Fruit fly (Drosophila melanogaster) whole organism, embryonic: ENCODE measurements around the gene CG14803.
A peak's percentile ranks its signal among the peaks of the same experiment; 100 is the strongest.

ENCODE experiments used
- Awh ChIP-seq: fragments of 200-800 bp; sonication (Bioruptor generic); IDR thresholded peaks from 2 replicates; pipeline ENCODE4, ENCODE4 v1.3.6; 2022; ENCODE audit warnings: missing biosample characterization, missing genetic modification characterization
- B-H1 ChIP-seq: fragments of 200-800 bp; sonication (Bioruptor generic); IDR thresholded peaks from 3 replicates; pipeline ENCODE4 v1.3.6; 2022; ENCODE audit warnings: missing biosample characterization, missing genetic modification characterization
- Bgb ChIP-seq: fragments of 200-800 bp; sonication (Bioruptor generic); IDR thresholded peaks from 2 replicates; pipeline ENCODE4 v1.3.6; 2022; ENCODE audit warnings: missing biosample characterization, missing genetic modification characterization; ENCODE audit not compliant: partially characterized antibody
- CG10543 ChIP-seq: fragments of 200-800 bp; sonication (Bioruptor generic); optimal IDR thresholded peaks from 3 replicates; lab custom pipeline; 2017; ENCODE audit warnings: missing biosample characterization, mild to moderate bottlenecking, missing genetic modification characterization, moderate library complexity
- CG16815 ChIP-seq: fragments of 200-800 bp; sonication (Bioruptor generic); optimal IDR thresholded peaks from 3 replicates; lab custom pipeline; 2017; ENCODE audit warnings: missing biosample characterization, mild to moderate bottlenecking, missing genetic modification characterization
- CG18476 ChIP-seq: fragments of 200-800 bp; sonication (Bioruptor generic); optimal IDR thresholded peaks from 2 replicates; lab custom pipeline; 2016; ENCODE audit warnings: missing biosample characterization, mild to moderate bottlenecking, missing genetic modification characterization
- CG2120 ChIP-seq: fragments of 200-800 bp; sonication (Bioruptor generic); optimal IDR thresholded peaks from 3 replicates; lab custom pipeline; 2016; ENCODE audit warnings: missing biosample characterization, missing genetic modification characterization
- CG34224 ChIP-seq: fragments of 200-800 bp; sonication (Bioruptor generic); IDR thresholded peaks from 3 replicates; pipeline ENCODE4 v1.3.6; 2022; ENCODE audit warnings: missing biosample characterization, missing genetic modification characterization; ENCODE audit not compliant: partially characterized antibody
- CG34376 ChIP-seq: fragments of 200-800 bp; sonication (Bioruptor generic); optimal IDR thresholded peaks from 2 replicates; lab custom pipeline; 2018; ENCODE audit warnings: missing biosample characterization, mild to moderate bottlenecking, missing genetic modification characterization
- CG4328 ChIP-seq: fragments of 200-800 bp; sonication (Bioruptor generic); optimal IDR thresholded peaks from 3 replicates; lab custom pipeline; 2017; ENCODE audit warnings: missing biosample characterization, missing genetic modification reagents, missing genetic modification characterization
- CG4617 ChIP-seq: fragments of 200-800 bp; sonication (Bioruptor generic); optimal IDR thresholded peaks from 3 replicates; lab custom pipeline; 2016; ENCODE audit warnings: missing biosample characterization, missing genetic modification characterization, borderline replicate concordance
- CG7556 ChIP-seq: fragments of 200-800 bp; sonication (Bioruptor generic); optimal IDR thresholded peaks from 2 replicates; lab custom pipeline; 2017; ENCODE audit warnings: missing biosample characterization, mild to moderate bottlenecking, missing genetic modification characterization
- CG8944 ChIP-seq: fragments of 200-800 bp; sonication (Bioruptor generic); optimal IDR thresholded peaks from 3 replicates; lab custom pipeline; 2016; ENCODE audit warnings: missing biosample characterization, missing genetic modification characterization
- CG9797 ChIP-seq: fragments of 200-800 bp; sonication (Bioruptor generic); optimal IDR thresholded peaks from 3 replicates; lab custom pipeline; 2018; ENCODE audit warnings: missing biosample characterization, mild to moderate bottlenecking, missing genetic modification characterization
- CoRest ChIP-seq: fragments of 200-800 bp; sonication (Bioruptor generic); optimal IDR thresholded peaks from 3 replicates; lab custom pipeline; 2018; ENCODE audit warnings: missing biosample characterization, mild to moderate bottlenecking, missing genetic modification characterization, moderate library complexity
- Doc2 ChIP-seq: fragments of 200-800 bp; sonication (Bioruptor generic); IDR thresholded peaks from 2 replicates; pipeline ENCODE4 v1.3.6; 2022; ENCODE audit warnings: missing biosample characterization, missing genetic modification characterization
- Dp ChIP-seq: fragments of 200-800 bp; sonication (Bioruptor generic); optimal IDR thresholded peaks from 2 replicates; lab custom pipeline; 2018; ENCODE audit warnings: missing biosample characterization, mild to moderate bottlenecking, missing genetic modification characterization, moderate library complexity
- E2f2 ChIP-seq: fragments of 200-800 bp; sonication (Bioruptor generic); IDR thresholded peaks from 2 replicates; pipeline ENCODE4 v1.3.6; 2022; ENCODE audit warnings: missing biosample characterization, missing genetic modification characterization
- Ets97D ChIP-seq: fragments of 200-800 bp; sonication (Bioruptor generic); optimal IDR thresholded peaks from 3 replicates; lab custom pipeline; 2016; ENCODE audit warnings: missing biosample characterization, missing genetic modification characterization
- Fer3 ChIP-seq: fragments of 200-800 bp; sonication (Bioruptor generic); optimal IDR thresholded peaks from 2 replicates; lab custom pipeline; 2018; ENCODE audit warnings: missing biosample characterization, mild to moderate bottlenecking, missing genetic modification characterization, moderate library complexity
- HmgZ ChIP-seq: fragments of 200-800 bp; sonication (Bioruptor generic); optimal IDR thresholded peaks from 2 replicates; lab custom pipeline; 2018; ENCODE audit warnings: missing biosample characterization, mild to moderate bottlenecking, missing genetic modification characterization
- Hmr ChIP-seq: fragments of 200-800 bp; sonication (Bioruptor generic); optimal IDR thresholded peaks from 3 replicates; lab custom pipeline; 2017; ENCODE audit warnings: mild to moderate bottlenecking, missing biosample characterization, missing genetic modification reagents, missing genetic modification characterization
- MESR4 ChIP-seq: fragments of 200-800 bp; sonication (Bioruptor generic); optimal IDR thresholded peaks from 2 replicates; lab custom pipeline; 2018; ENCODE audit warnings: missing biosample characterization, mild to moderate bottlenecking, missing genetic modification characterization, moderate library complexity
- Mad ChIP-seq: fragments of 200-800 bp; sonication (Bioruptor generic); optimal IDR thresholded peaks from 2 replicates; lab custom pipeline; 2016; ENCODE audit warnings: missing biosample characterization, missing genetic modification characterization
- Neu2 ChIP-seq: fragments of 200-800 bp; sonication (Bioruptor generic); optimal IDR thresholded peaks from 3 replicates; lab custom pipeline; 2016; ENCODE audit warnings: missing biosample characterization, missing genetic modification characterization, borderline replicate concordance
- Nf-YA ChIP-seq: fragments of 200-800 bp; sonication (Bioruptor generic); IDR thresholded peaks from 2 replicates; pipeline ENCODE4 v1.3.6; 2022; ENCODE audit warnings: missing biosample characterization, missing genetic modification characterization
- Opbp ChIP-seq: fragments of 200-800 bp; sonication (Bioruptor generic); IDR thresholded peaks from 3 replicates; pipeline ENCODE4 v1.3.6; 2022; ENCODE audit warnings: missing biosample characterization, missing genetic modification characterization; ENCODE audit not compliant: partially characterized antibody
- Rfx ChIP-seq: fragments of 200-800 bp; sonication (Bioruptor generic); IDR thresholded peaks from 2 replicates; pipeline ENCODE4 v1.3.6; 2022; ENCODE audit warnings: missing biosample characterization, missing genetic modification characterization
- YL-1 ChIP-seq: fragments of 200-800 bp; sonication (Bioruptor generic); optimal IDR thresholded peaks from 3 replicates; lab custom pipeline; 2017; ENCODE audit warnings: missing biosample characterization, mild to moderate bottlenecking, missing genetic modification characterization
- amos ChIP-seq: fragments of 200-800 bp; sonication (Bioruptor generic); IDR thresholded peaks from 2 replicates; pipeline ENCODE4 v1.3.6; 2022; ENCODE audit warnings: missing biosample characterization, missing genetic modification characterization; ENCODE audit not compliant: partially characterized antibody
- ato ChIP-seq: fragments of 200-800 bp; sonication (Bioruptor generic); IDR thresholded peaks from 2 replicates; pipeline ENCODE4 v1.3.6; 2022; ENCODE audit warnings: missing biosample characterization, missing genetic modification characterization; ENCODE audit not compliant: partially characterized antibody
- az2 ChIP-seq: fragments of 200-800 bp; sonication (Bioruptor generic); optimal IDR thresholded peaks from 3 replicates; lab custom pipeline; 2016; ENCODE audit warnings: missing biosample characterization, missing genetic modification characterization
- chinmo ChIP-seq: fragments of 200-800 bp; sonication (Bioruptor generic); IDR thresholded peaks from 4 replicates; pipeline ENCODE4 v1.3.6; 2022; ENCODE audit warnings: missing biosample characterization, missing genetic modification characterization; ENCODE audit not compliant: partially characterized antibody
- dati ChIP-seq: fragments of 200-800 bp; sonication (Bioruptor generic); IDR thresholded peaks from 2 replicates; pipeline ENCODE4 v1.3.6; 2022; ENCODE audit warnings: missing biosample characterization, missing genetic modification characterization
- dmrt99B ChIP-seq: fragments of 200-800 bp; sonication (Bioruptor generic); optimal IDR thresholded peaks from 2 replicates; lab custom pipeline; 2018; ENCODE audit warnings: missing biosample characterization, mild to moderate bottlenecking, missing genetic modification characterization, moderate library complexity
- eyg ChIP-seq: fragments of 200-800 bp; sonication (Bioruptor generic); optimal IDR thresholded peaks from 3 replicates; lab custom pipeline; 2016; ENCODE audit warnings: missing biosample characterization, missing genetic modification characterization
- hb ChIP-seq: fragments of 200-800 bp; sonication (Bioruptor generic); IDR thresholded peaks from 3 replicates; pipeline ENCODE4 v1.3.6; 2022; ENCODE audit warnings: missing biosample characterization, missing genetic modification characterization; ENCODE audit not compliant: partially characterized antibody
- her ChIP-seq: fragments of 200-800 bp; sonication (Bioruptor generic); optimal IDR thresholded peaks from 2 replicates; lab custom pipeline; 2016; ENCODE audit warnings: missing biosample characterization, missing genetic modification characterization
- ind ChIP-seq: fragments of 200-800 bp; sonication (Bioruptor generic); optimal IDR thresholded peaks from 3 replicates; lab custom pipeline; 2016; ENCODE audit warnings: missing biosample characterization, missing genetic modification characterization
- jumu ChIP-seq: fragments of 200-800 bp; sonication (Bioruptor generic); optimal IDR thresholded peaks from 3 replicates; lab custom pipeline; 2016; ENCODE audit warnings: missing biosample characterization, missing genetic modification characterization
- kay ChIP-seq: fragments of 200-800 bp; sonication (Bioruptor generic); optimal IDR thresholded peaks from 2 replicates; lab custom pipeline; 2016; ENCODE audit warnings: missing biosample characterization, missing genetic modification characterization
- schlank ChIP-seq: fragments of 200-800 bp; sonication (Bioruptor generic); optimal IDR thresholded peaks from 2 replicates; lab custom pipeline; 2018; ENCODE audit warnings: missing biosample characterization, mild to moderate bottlenecking, missing genetic modification characterization
- sisA ChIP-seq: fragments of 200-800 bp; sonication (Bioruptor generic); IDR thresholded peaks from 2 replicates; pipeline ENCODE4 v1.3.6; 2022; ENCODE audit warnings: missing biosample characterization, missing genetic modification characterization
- sug ChIP-seq: fragments of 200-800 bp; optimal IDR thresholded peaks from 2 replicates; lab custom pipeline; 2019; ENCODE audit warnings: missing biosample characterization, mild to moderate bottlenecking, missing genetic modification characterization, moderate library complexity
- trem ChIP-seq: fragments of 200-800 bp; optimal IDR thresholded peaks from 3 replicates; lab custom pipeline; 2019; ENCODE audit warnings: missing biosample characterization, mild to moderate bottlenecking, missing genetic modification characterization, moderate library complexity
- ttk ChIP-seq: fragments of 200-800 bp; sonication (Bioruptor generic); IDR thresholded peaks from 2 replicates; pipeline ENCODE4 v2.1.2; 2022; ENCODE audit warnings: missing biosample characterization, missing genetic modification characterization
- tup ChIP-seq: fragments of 200-800 bp; sonication (Bioruptor generic); optimal IDR thresholded peaks from 2 replicates; lab custom pipeline; 2016; ENCODE audit warnings: missing biosample characterization, mild to moderate bottlenecking, missing genetic modification characterization, moderate library complexity
- vnd ChIP-seq: fragments of 200-800 bp; sonication (Bioruptor generic); IDR thresholded peaks from 3 replicates; pipeline ENCODE4 v1.3.6; 2022; ENCODE audit warnings: missing biosample characterization, missing genetic modification characterization; ENCODE audit not compliant: partially characterized antibody
- yki ChIP-seq: fragments of >200 bp; optimal IDR thresholded peaks from 3 replicates; lab custom pipeline; 2018
- zfh2 ChIP-seq: fragments of 200-800 bp; sonication (Bioruptor generic); optimal IDR thresholded peaks from 2 replicates; lab custom pipeline; 2016; ENCODE audit warnings: missing biosample characterization, missing genetic modification characterization

CG14803 gene

DNA sequence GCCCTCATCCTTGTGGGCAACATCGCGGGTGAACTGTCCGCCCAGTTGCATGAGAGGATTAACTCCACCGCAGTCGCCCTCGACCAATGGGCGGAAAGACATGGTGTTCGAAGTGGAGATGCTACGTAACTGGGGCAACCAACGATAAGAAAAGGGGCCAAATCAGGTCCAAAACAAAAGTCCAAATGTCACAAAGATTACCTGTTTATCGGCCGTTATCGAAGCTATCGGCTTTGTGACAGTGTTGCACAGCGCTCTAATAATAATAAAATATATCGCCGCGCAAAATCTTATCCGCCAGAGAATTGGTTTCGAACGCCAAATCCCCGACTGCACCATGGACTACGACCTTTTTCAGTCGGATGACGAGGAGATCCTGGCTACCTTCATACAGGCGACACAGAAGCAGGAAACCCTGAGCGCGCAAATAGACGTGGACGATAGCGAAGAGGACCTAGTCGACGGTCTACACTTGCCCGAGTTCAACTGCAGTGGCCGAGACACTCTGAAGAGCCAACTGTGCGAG is at the start of gene CG14803, which contains the start of gene Pex5 (continued):
- TF ChIP-seq CG34224 = peak; percentile 66; the same call in 2 of the 3 replicates
- TF ChIP-seq jumu = no peak
- peak; percentile 3 for TF ChIP-seq CG9797 (GFP tag; lab: Kevin White, UChicago)
- TF ChIP-seq az2 (GFP tag; lab: Kevin White, UChicago) = no peak
- TF ChIP-seq trem (tag; lab: Kevin White, UChicago) = peak; percentile 26
- no peak for TF ChIP-seq yki (lab: Kevin White, UChicago)
- no peak for TF ChIP-seq Doc2 (GFP tag; lab: Robert Waterston, UW)
- no peak for TF ChIP-seq CG10543 (GFP tag; lab: Kevin White, UChicago)
- no peak for TF ChIP-seq Fer3 (tag; lab: Kevin White, UChicago)
- no peak for TF ChIP-seq Neu2
- no peak for TF ChIP-seq ttk (GFP tag; lab: Robert Waterston, UW)
- TF ChIP-seq dati (GFP tag; lab: Robert Waterston, UW) = no peak
- TF ChIP-seq dmrt99B (tag; lab: Kevin White, UChicago) = no peak
- TF ChIP-seq amos (GFP tag; lab: Robert Waterston, UW) = peak; percentile 59; the same call in 1 of the 2 replicates
- TF ChIP-seq schlank (tag; lab: Kevin White, UChicago) = no peak
- TF ChIP-seq sisA (GFP tag; lab: Robert Waterston, UW) = no peak
- no peak for TF ChIP-seq Mad (GFP tag; lab: Kevin White, UChicago)
- peak; percentile 3 for TF ChIP-seq CoRest
- no peak for TF ChIP-seq eyg (GFP tag; lab: Kevin White, UChicago)
- peak; percentile 41 for TF ChIP-seq CG4617 (GFP tag; lab: Kevin White, UChicago)
- TF ChIP-seq E2f2 (GFP tag; lab: Robert Waterston, UW) = peak; percentile 84
- TF ChIP-seq Nf-YA (GFP tag; lab: Robert Waterston, UW) = no peak
- peak; percentile 65 for TF ChIP-seq Bgb (GFP tag; lab: Robert Waterston, UW)
- TF ChIP-seq Opbp (GFP tag; lab: Robert Waterston, UW) = peak; percentile 67; the same call in 2 of the 3 replicates
- no peak for TF ChIP-seq CG7556 (GFP tag; lab: Kevin White, UChicago)
- TF ChIP-seq CG16815 (GFP tag; lab: Kevin White, UChicago) = no peak
- no peak for TF ChIP-seq ind (GFP tag; lab: Kevin White, UChicago)
- no peak for TF ChIP-seq B-H1
- TF ChIP-seq chinmo (GFP tag; lab: Robert Waterston, UW) = no peak
- TF ChIP-seq CG8944 (GFP tag; lab: Kevin White, UChicago) = no peak
- no peak for TF ChIP-seq CG18476 (GFP tag; lab: Kevin White, UChicago)
- peak; percentile 78 for TF ChIP-seq MESR4 (GFP tag; lab: Kevin White, UChicago)
- TF ChIP-seq CG2120 (GFP tag; lab: Kevin White, UChicago) = peak; percentile 31
- peak; percentile 19 for TF ChIP-seq Ets97D (GFP tag; lab: Kevin White, UChicago)
- TF ChIP-seq Awh (GFP tag; lab: Robert Waterston, UW) = no peak
- peak; percentile 79 for TF ChIP-seq YL-1 (GFP tag; lab: Kevin White, UChicago)
- TF ChIP-seq Dp = peak; percentile 76
- no peak for TF ChIP-seq CG4328 (GFP tag; lab: Kevin White, UChicago)
- TF ChIP-seq CG34376 = peak; percentile 62
- peak; percentile 54; the same call in 2 of the 3 replicates for TF ChIP-seq hb (GFP tag; lab: Robert Waterston, UW)
- TF ChIP-seq HmgZ = peak; percentile 27
- peak; percentile 9 for TF ChIP-seq sug (tag; lab: Kevin White, UChicago)
- no peak for TF ChIP-seq tup
- TF ChIP-seq vnd (GFP tag; lab: Robert Waterston, UW) = peak; percentile 39; the same call in 2 of the 3 replicates
- TF ChIP-seq Rfx = peak; percentile 37; the same call in 1 of the 2 replicates
- no peak for TF ChIP-seq kay (GFP tag; lab: Kevin White, UChicago)
- TF ChIP-seq her = no peak
- peak; percentile 38 for TF ChIP-seq ato
- TF ChIP-seq zfh2 = no peak
- TF ChIP-seq Hmr (GFP tag; lab: Kevin White, UChicago) = no peak
